Worm (Caenorhabditis elegans) whole organism, L2 larva: Measurements from ENCODE around the gene srd-43.

Source experiments
- C34F6.9 ChIP-seq: fragments of 150-350 bp; optimal IDR thresholded peaks from 2 replicates; lab custom pipeline; 2014; ENCODE audit warnings: missing biosample characterization, missing genetic modification characterization
- F13H6.1 ChIP-seq: sonication (generic microtip); optimal IDR thresholded peaks from 2 replicates; lab custom pipeline; 2016; ENCODE audit warnings: missing genetic modification characterization, missing compliant biosample characterization
- aly-2 ChIP-seq: fragments of 150-350 bp; optimal IDR thresholded peaks from 2 replicates; lab custom pipeline; 2014; ENCODE audit warnings: missing biosample characterization, missing genetic modification characterization
- ama-1 ChIP-seq: fragments of 150-350 bp; optimal IDR thresholded peaks from 2 replicates; lab custom pipeline; 2018; ENCODE audit warnings: inconsistent platforms
- dmd-4 ChIP-seq: sonication (generic microtip); optimal IDR thresholded peaks from 2 replicates; lab custom pipeline; 2017; ENCODE audit warnings: missing biosample characterization, missing genetic modification characterization
- elt-1 ChIP-seq: fragments of 150-350 bp; optimal IDR thresholded peaks from 2 replicates; lab custom pipeline; 2014; ENCODE audit warnings: missing biosample characterization, missing genetic modification characterization
- lin-13 ChIP-seq: fragments of 150-350 bp; optimal IDR thresholded peaks from 2 replicates; lab custom pipeline; 2014; ENCODE audit warnings: missing biosample characterization, missing genetic modification reagents, missing genetic modification characterization
- lin-39 ChIP-seq: fragments of 150-350 bp; optimal IDR thresholded peaks from 2 replicates; lab custom pipeline; 2014; ENCODE audit warnings: missing biosample characterization, missing genetic modification reagents, missing genetic modification characterization
- mdl-1 ChIP-seq, 2 experiments: fragments of 150-350 bp in 1 of 2; sonication (generic microtip) in 1 of 2; optimal IDR thresholded peaks; 2 replicates each; lab custom pipeline; 2017; ENCODE audit warnings: missing biosample characterization in 2 of 2, missing genetic modification characterization in 2 of 2
- nhr-11 ChIP-seq: fragments of 150-350 bp; optimal IDR thresholded peaks from 2 replicates; lab custom pipeline; 2014; ENCODE audit warnings: missing biosample characterization, missing genetic modification characterization
- nhr-12 ChIP-seq: fragments of 150-350 bp; optimal IDR thresholded peaks from 2 replicates; lab custom pipeline; 2014; ENCODE audit warnings: missing biosample characterization, missing genetic modification characterization
- skn-1 ChIP-seq: sonication (generic microtip); optimal IDR thresholded peaks from 2 replicates; lab custom pipeline; 2017; ENCODE audit warnings: missing biosample characterization, missing genetic modification characterization
- unc-62 ChIP-seq: fragments of 150-350 bp; optimal IDR thresholded peaks from 2 replicates; lab custom pipeline; 2014; ENCODE audit warnings: missing biosample characterization, missing genetic modification reagents, missing genetic modification characterization

DNA sequence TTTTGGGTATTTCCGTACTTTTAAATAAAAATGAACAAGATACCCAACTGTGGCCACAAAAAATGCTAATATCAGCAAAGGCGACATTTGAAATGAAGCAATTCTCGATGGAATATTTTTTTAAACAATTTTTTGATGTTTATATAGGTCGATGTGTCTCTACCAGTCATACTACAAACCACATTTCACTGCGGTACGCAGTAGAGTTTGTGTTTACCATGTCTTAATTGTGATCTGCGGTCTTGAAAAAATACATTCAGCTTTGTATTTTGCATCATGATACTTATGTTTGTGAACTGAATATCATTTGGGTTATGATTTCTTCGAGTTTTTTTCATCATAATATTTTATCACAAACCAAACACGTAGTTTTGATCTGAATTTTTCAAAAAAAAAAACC lies 21.6 kb downstream of the srd-43 start, which contains the start of gene cyp-14A4:
- TF ChIP-seq nhr-12 (tag; lab: Kevin White, UChicago): no peak
- no peak for TF ChIP-seq mdl-1 (tag; optimal IDR thresholded peaks at IDR 0.05; lab: Kevin White, UChicago)
- TF ChIP-seq aly-2 (tag; lab: Kevin White, UChicago): no peak
- TF ChIP-seq C34F6.9 (tag; lab: Kevin White, UChicago): no peak
- TF ChIP-seq F13H6.1 (tag; lab: Kevin White, UChicago): no peak
- TF ChIP-seq dmd-4 (tag; lab: Kevin White, UChicago): no peak
- no peak for TF ChIP-seq ama-1 (lab: Kevin White, UChicago)
- no peak for TF ChIP-seq skn-1 (tag; lab: Kevin White, UChicago)
- TF ChIP-seq lin-13 (GFP tag; lab: Kevin White, UChicago): no peak
- no peak for TF ChIP-seq lin-39 (tag; lab: Kevin White, UChicago)
- no peak for TF ChIP-seq elt-1 (tag; lab: Kevin White, UChicago)
- TF ChIP-seq unc-62 (GFP tag; lab: Kevin White, UChicago): no peak
- no peak for TF ChIP-seq nhr-11 (tag; lab: Kevin White, UChicago)
